Worm (Caenorhabditis elegans): ENCODE measurements around the gene bli-6.

DNA sequence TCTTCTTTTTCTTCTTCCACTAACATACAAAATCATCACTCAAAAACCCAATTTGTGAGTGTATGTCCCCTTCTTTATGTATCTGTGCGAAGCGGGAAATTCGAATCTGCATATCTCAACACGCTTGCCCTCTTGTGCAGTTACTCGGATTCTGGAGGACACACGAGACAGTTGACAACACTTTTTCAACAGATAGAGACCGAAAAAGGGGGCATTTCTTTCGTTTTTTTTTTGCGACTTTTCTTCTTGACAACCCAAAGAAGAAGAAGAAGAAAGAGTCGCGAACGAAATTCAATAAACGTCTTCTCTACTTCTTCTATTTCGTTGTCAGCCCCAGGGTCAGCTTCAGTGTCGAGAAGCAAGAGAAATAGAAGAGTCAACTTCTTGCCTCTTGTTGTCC lies 10.8 kb upstream of the bli-6 start:
- TF ChIP-seq mab-5 (tag; optimal IDR thresholded peaks at IDR 0.05) (no peak), ZK546.5 (tag; optimal IDR thresholded peaks at IDR 0.05) (no peak), blmp-1 (tag; optimal IDR thresholded peaks at IDR 0.05; ENCODE audit: insufficient read depth) (no peak), snpc-4 (tag; optimal IDR thresholded peaks at IDR 0.05) (no peak), nhr-12 (tag; optimal IDR thresholded peaks at IDR 0.05) (no peak), mdl-1 (tag; optimal IDR thresholded peaks at IDR 0.05) (no peak), elt-3 (tag; optimal IDR thresholded peaks at IDR 0.05) (no peak), nhr-11 (tag; optimal IDR thresholded peaks at IDR 0.05) (no peak), nhr-10 (tag; optimal IDR thresholded peaks at IDR 0.05) (no peak), ceh-82 (tag; optimal IDR thresholded peaks at IDR 0.05) (no peak), unc-62 (GFP tag; optimal IDR thresholded peaks at IDR 0.05) (no peak), zag-1 (tag; optimal IDR thresholded peaks at IDR 0.05) (peak; percentile 5), elt-1 (tag; optimal IDR thresholded peaks at IDR 0.05) (no peak), ztf-4 (tag; optimal IDR thresholded peaks at IDR 0.05) (no peak)

Measured in whole organism, L2 larva.